Worm (Caenorhabditis elegans): Measurements from ENCODE around the gene smim-14.

smim-14 gene

ce11 chrIII:3469646-3470045 is at the start of gene smim-14:
Gene smim-14 (minus strand): TSS chrIII:3469746.
- TF ChIP-seq nhr-47 (tag; optimal IDR thresholded peaks at IDR 0.05) (no peak), xbp-1 (tag; optimal IDR thresholded peaks at IDR 0.05) (peak; percentile 89), unc-130 (tag; optimal IDR thresholded peaks at IDR 0.05) (no peak), pag-3 (tag; optimal IDR thresholded peaks at IDR 0.05; ENCODE audit: borderline replicate concordance, insufficient read depth) (no peak), grh-1 (GFP tag; IDR thresholded peaks at IDR 0.05) (no peak)

- TF ChIP-seq efl-3 (GFP tag; optimal IDR thresholded peaks at IDR 0.05) (no peak), zag-1 (tag; optimal IDR thresholded peaks at IDR 0.05) (no peak), dpl-1 (GFP tag; optimal IDR thresholded peaks at IDR 0.05) (peak in 2 of 3 experiments; percentile 37 to 46), blmp-1 (tag; optimal IDR thresholded peaks at IDR 0.05) (no peak), xbp-1 (tag; optimal IDR thresholded peaks at IDR 0.05) (no peak), efl-1 (optimal IDR thresholded peaks at IDR 0.05) (peak; percentile 26 to 52), efl-1 (GFP tag; optimal IDR thresholded peaks at IDR 0.05 in 1 of 2) (peak; percentile 48 to 96), lin-35 (GFP tag; optimal IDR thresholded peaks at IDR 0.05) (peak in 1 of 2 experiments; percentile 67)
Measured at ce11 chrIII:3511808-3512207, 42.3 kb upstream of the smim-14 start.

- peak; percentile 90 for TF ChIP-seq F16B12.6 (tag; optimal IDR thresholded peaks at IDR 0.05)
- TF ChIP-seq swsn-7 (tag; optimal IDR thresholded peaks at IDR 0.05) = peak; percentile 28
- peak in 1 of 3 experiments; percentile 59 for TF ChIP-seq ceh-82 (tag; optimal IDR thresholded peaks at IDR 0.05)
- no peak for TF ChIP-seq ceh-63 (GFP tag; optimal IDR thresholded peaks at IDR 0.05)
- peak; percentile 4 for TF ChIP-seq fkh-8 (tag; optimal IDR thresholded peaks at IDR 0.05)
- TF ChIP-seq lsy-2 (tag; optimal IDR thresholded peaks at IDR 0.05) = peak; percentile 95 to 98
- TF ChIP-seq xbp-1 (tag; optimal IDR thresholded peaks at IDR 0.05) = peak; percentile 41
- TF ChIP-seq sptf-1 (tag; optimal IDR thresholded peaks at IDR 0.05) = no peak
- TF ChIP-seq blmp-1 (tag; optimal IDR thresholded peaks at IDR 0.05) = peak; percentile 67
- peak; percentile 65 for TF ChIP-seq nhr-71 (tag; optimal IDR thresholded peaks at IDR 0.05)
- peak; percentile 23 for TF ChIP-seq tbx-2 (tag; optimal IDR thresholded peaks at IDR 0.05)
- no peak for TF ChIP-seq nhr-85 (tag)
- peak; percentile 52 for TF ChIP-seq snpc-4 (tag; optimal IDR thresholded peaks at IDR 0.05)
- TF ChIP-seq C04F5.9 (tag; optimal IDR thresholded peaks at IDR 0.05) = peak; percentile 8
- TF ChIP-seq nhr-20 (tag; optimal IDR thresholded peaks at IDR 0.05) = peak; percentile 57
- TF ChIP-seq skn-1 (tag; optimal IDR thresholded peaks at IDR 0.05) = peak; percentile 72
- peak; percentile 26 for TF ChIP-seq unc-130 (tag; optimal IDR thresholded peaks at IDR 0.05)
- TF ChIP-seq nhr-47 (tag; optimal IDR thresholded peaks at IDR 0.05) = peak; percentile 38
- peak; percentile 61 to 70 for TF ChIP-seq lin-35 (GFP tag; optimal IDR thresholded peaks at IDR 0.05)
- TF ChIP-seq lin-14 (GFP tag; optimal IDR thresholded peaks at IDR 0.05) = peak; percentile 72
- no peak for TF ChIP-seq aly-2 (tag; optimal IDR thresholded peaks at IDR 0.05)
- peak; percentile 38 for TF ChIP-seq rnt-1 (tag; optimal IDR thresholded peaks at IDR 0.05)
- TF ChIP-seq elt-3 (tag; optimal IDR thresholded peaks at IDR 0.05) = peak in 1 of 6 experiments; percentile 63
- peak; percentile 54 to 57 for TF ChIP-seq efl-1 (optimal IDR thresholded peaks at IDR 0.05)
- peak; percentile 76 to 94 for TF ChIP-seq efl-1 (GFP tag; optimal IDR thresholded peaks at IDR 0.05 in 1 of 2)
- no peak for TF ChIP-seq elt-2 (tag; optimal IDR thresholded peaks at IDR 0.05)
- TF ChIP-seq ama-1 (optimal IDR thresholded peaks at IDR 0.05) = no peak
- TF ChIP-seq mdl-1 (tag; optimal IDR thresholded peaks at IDR 0.05) = peak in 1 of 2 experiments; percentile 2
- TF ChIP-seq dpl-1 (GFP tag; optimal IDR thresholded peaks at IDR 0.05) = peak; percentile 34 to 78 (median 61)
- peak; percentile 4 for TF ChIP-seq nhr-90 (tag; optimal IDR thresholded peaks at IDR 0.05; ENCODE audit: poor library complexity)
- TF ChIP-seq snu-23 (GFP tag; optimal IDR thresholded peaks at IDR 0.05) = peak; percentile 69
- TF ChIP-seq fkh-10 (GFP tag; optimal IDR thresholded peaks at IDR 0.05) = no peak
- peak; percentile 3 for TF ChIP-seq C16A3.4 (tag; optimal IDR thresholded peaks at IDR 0.05)
- TF ChIP-seq lir-3 (tag; optimal IDR thresholded peaks at IDR 0.05; ENCODE audit: poor library complexity) = no peak
- peak; percentile 93 for TF ChIP-seq mep-1 (tag; optimal IDR thresholded peaks at IDR 0.05)
Measured at ce11 chrIII:3509908-3510307, 40.4 kb upstream of the smim-14 start, which contains the start of the genes M01F1.4 and mrpl-35. Gene M01F1.4 (minus strand): TSS chrIII:3510033. Gene mrpl-35 (plus strand): TSS chrIII:3510237.
